Worm (Caenorhabditis elegans): ENCODE measurements around the gene gln-2.

Gene gln-2

ce11 chrIII:9910608-9911479, 33.8 kb downstream of the gln-2 start, which contains the start of the genes cyld-1 and F40F12.9 (continued):
- TF ChIP-seq rcor-1 (GFP tag; IDR thresholded peaks at IDR 0.05) (no peak), dpl-1 (GFP tag; optimal IDR thresholded peaks at IDR 0.05) (no peak), nhr-80 (tag; optimal IDR thresholded peaks at IDR 0.05) (peak; percentile 62), snpc-1.3 (tag; optimal IDR thresholded peaks at IDR 0.05; ENCODE audit: insufficient read depth) (peak; percentile 60), mcd-1 (GFP tag; IDR thresholded peaks at IDR 0.05) (no peak), tlf-1 (GFP tag; optimal IDR thresholded peaks at IDR 0.05) (no peak), F10E7.11 (tag; optimal IDR thresholded peaks at IDR 0.05) (no peak), F22D6.2 (tag; optimal IDR thresholded peaks at IDR 0.05) (no peak), ztf-28 (GFP tag; IDR thresholded peaks at IDR 0.05) (no peak), snpc-3.4 (tag; optimal IDR thresholded peaks at IDR 0.05) (peak; percentile 18), ceh-27 (GFP tag; optimal IDR thresholded peaks at IDR 0.05) (no peak), F37B4.10 (GFP tag; IDR thresholded peaks at IDR 0.05) (no peak), lsl-1 (GFP tag; optimal IDR thresholded peaks at IDR 0.05) (peak; percentile 86), F55B11.4 (tag; optimal IDR thresholded peaks at IDR 0.05; ENCODE audit: borderline replicate concordance, insufficient read depth) (no peak), sdz-38 (tag; optimal IDR thresholded peaks at IDR 0.05) (no peak), T26A5.8 (tag; optimal IDR thresholded peaks at IDR 0.05) (no peak), dpff-1 (tag; optimal IDR thresholded peaks at IDR 0.05) (no peak), ceh-91 (GFP tag; IDR thresholded peaks at IDR 0.05) (peak; percentile 60), hlh-26 (GFP tag; conservative IDR thresholded peaks at IDR 0.05) (no peak), sptf-2 (GFP tag; optimal IDR thresholded peaks at IDR 0.05) (no peak), ama-1 (optimal IDR thresholded peaks at IDR 0.05) (no peak), ama-1 (GFP tag; optimal IDR thresholded peaks at IDR 0.05) (no peak), madf-3 (GFP tag; IDR thresholded peaks at IDR 0.05) (no peak), ztf-25 (GFP tag; IDR thresholded peaks at IDR 0.05) (no peak), mxl-1 (tag; optimal IDR thresholded peaks at IDR 0.05) (no peak), zim-3 (tag; optimal IDR thresholded peaks at IDR 0.05) (no peak), T07F8.4 (tag; optimal IDR thresholded peaks at IDR 0.05) (no peak), bed-2 (GFP tag; IDR thresholded peaks at IDR 0.05) (no peak), F39B2.1 (GFP tag; IDR thresholded peaks at IDR 0.05) (no peak), egl-18 (GFP tag; IDR thresholded peaks at IDR 0.05) (no peak), efl-1 (GFP tag; optimal IDR thresholded peaks at IDR 0.05) (peak; percentile 25)

- TF ChIP-seq F10E7.11 (tag; optimal IDR thresholded peaks at IDR 0.05) (no peak), cebp-1 (GFP tag; IDR thresholded peaks at IDR 0.05) (no peak), cebp-1 (tag; optimal IDR thresholded peaks at IDR 0.05) (peak; percentile 11), lsy-27 (tag; optimal IDR thresholded peaks at IDR 0.05; ENCODE audit: borderline replicate concordance, insufficient read depth) (no peak), him-1 (tag; optimal IDR thresholded peaks at IDR 0.05) (no peak), F33H1.4 (GFP tag; IDR thresholded peaks at IDR 0.05) (no peak), hrde-1 (tag; optimal IDR thresholded peaks at IDR 0.05; ENCODE audit: borderline replicate concordance) (no peak), bed-2 (GFP tag; IDR thresholded peaks at IDR 0.05) (no peak), dpl-1 (GFP tag; optimal IDR thresholded peaks at IDR 0.05) (no peak), K11D2.4 (GFP tag; IDR thresholded peaks at IDR 0.05) (no peak), lag-1 (GFP tag; IDR thresholded peaks at IDR 0.05) (no peak), hmg-1.2 (GFP tag; IDR thresholded peaks at IDR 0.05) (peak; percentile 14; the same call in 1 of the 2 replicates), madf-10 (tag; optimal IDR thresholded peaks at IDR 0.05) (no peak), rpc-1 (optimal IDR thresholded peaks at IDR 0.05) (no peak), rpc-1 (tag; optimal IDR thresholded peaks at IDR 0.05) (no peak), unc-130 (GFP tag; optimal IDR thresholded peaks at IDR 0.05) (no peak), ceh-27 (GFP tag; optimal IDR thresholded peaks at IDR 0.05) (no peak)
These were observed 35.9 kb downstream of the gln-2 start for ce11 chrIII:9908769-9909168.
